Fruit fly (Drosophila melanogaster) whole organism, embryonic: ENCODE measurements around the gene CG12661.

Source experiments
- Abd-B ChIP-seq: fragments of 200-800 bp; sonication (Bioruptor generic); optimal IDR thresholded peaks from 2 replicates; lab custom pipeline; 2018; ENCODE audit warnings: missing biosample characterization, mild to moderate bottlenecking, missing genetic modification characterization, moderate library complexity
- CG14441 ChIP-seq: fragments of 200-800 bp; sonication (Bioruptor generic); IDR thresholded peaks from 2 replicates; pipeline ENCODE4 v1.3.6; 2022; ENCODE audit warnings: missing biosample characterization, missing genetic modification characterization
- CG3065 ChIP-seq: fragments of 200-800 bp; sonication (Bioruptor generic); optimal IDR thresholded peaks from 2 replicates; lab custom pipeline; 2016; ENCODE audit warnings: missing biosample characterization, missing genetic modification characterization
- CG32772 ChIP-seq: fragments of 200-800 bp; sonication (Bioruptor generic); IDR thresholded peaks from 2 replicates; pipeline ENCODE4 v1.3.6; 2022; ENCODE audit warnings: missing biosample characterization, missing genetic modification characterization
- CG3281 ChIP-seq: fragments of 200-800 bp; sonication (Bioruptor generic); optimal IDR thresholded peaks from 3 replicates; lab custom pipeline; 2017; ENCODE audit warnings: missing biosample characterization, mild to moderate bottlenecking, missing genetic modification characterization
- CG7556 ChIP-seq: fragments of 200-800 bp; sonication (Bioruptor generic); optimal IDR thresholded peaks from 2 replicates; lab custom pipeline; 2017; ENCODE audit warnings: missing biosample characterization, mild to moderate bottlenecking, missing genetic modification characterization
- CG9215 ChIP-seq: fragments of 200-800 bp; sonication (Bioruptor generic); IDR thresholded peaks from 2 replicates; pipeline ENCODE4 v1.3.6; 2022; ENCODE audit warnings: missing biosample characterization, missing genetic modification characterization
- CHES-1-like ChIP-seq: fragments of 200-800 bp; sonication (Bioruptor generic); optimal IDR thresholded peaks from 2 replicates; lab custom pipeline; 2016; ENCODE audit warnings: missing biosample characterization, missing genetic modification characterization
- D ChIP-seq, 2 experiments: fragments of 200-800 bp in 1 of 2; fragments of >200 bp in 1 of 2; sonication (Bioruptor generic) in 1 of 2; optimal IDR thresholded peaks; 2 replicates in 1 of 2; 3 replicates in 1 of 2; lab custom pipeline; 2017; ENCODE audit warnings: mild to moderate bottlenecking in 1 of 2, missing biosample characterization in 1 of 2, missing genetic modification characterization in 1 of 2, missing genetic modification reagents in 1 of 2
- Ssrp ChIP-seq: fragments of 200-800 bp; sonication (Bioruptor generic); optimal IDR thresholded peaks from 2 replicates; lab custom pipeline; 2018; ENCODE audit warnings: missing biosample characterization, mild to moderate bottlenecking, missing genetic modification characterization, moderate library complexity
- zfh2 ChIP-seq: fragments of 200-800 bp; sonication (Bioruptor generic); optimal IDR thresholded peaks from 2 replicates; lab custom pipeline; 2016; ENCODE audit warnings: missing biosample characterization, missing genetic modification characterization

The CG12661 gene

DNA sequence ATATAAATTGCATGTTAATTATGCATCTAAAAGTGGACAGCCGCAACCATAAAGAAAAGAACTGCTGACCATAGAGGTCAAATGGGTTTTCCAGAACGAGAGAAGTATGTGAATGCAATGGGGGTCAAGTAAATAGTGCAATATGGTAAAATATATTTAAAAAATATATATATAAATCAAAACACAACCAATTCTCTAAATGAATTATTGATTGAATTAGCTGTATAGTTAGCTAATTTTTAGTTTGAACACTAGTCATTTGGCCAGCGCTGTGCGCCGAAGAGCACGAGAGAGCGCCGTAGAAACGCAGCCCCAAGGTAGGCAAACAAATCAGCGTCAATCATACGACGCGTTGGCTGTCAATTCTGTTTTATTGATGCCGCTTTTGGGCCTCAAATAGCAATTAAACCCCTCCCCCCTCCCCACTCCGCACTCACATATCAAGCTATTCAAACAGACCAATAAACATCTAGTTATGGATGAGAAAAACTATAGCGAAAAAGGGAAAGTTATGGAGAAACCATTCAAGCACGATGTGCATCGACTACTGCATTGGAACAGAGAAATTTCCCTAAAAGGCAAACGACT lies 44.4 kb downstream of the CG12661 start (continued):
- peak; percentile 68 for TF ChIP-seq CG9215 (GFP tag; lab: Robert Waterston, UW)
- peak; percentile 81 for TF ChIP-seq CG3281 (GFP tag; lab: Kevin White, UChicago)
- TF ChIP-seq Abd-B (GFP tag; lab: Kevin White, UChicago) = peak; percentile 68
- TF ChIP-seq CG3065 = no peak
- TF ChIP-seq CG32772 (GFP tag; lab: Robert Waterston, UW) = peak; percentile 86
- TF ChIP-seq CG14441 = peak; percentile 85
- TF ChIP-seq D (optimal IDR thresholded peaks at IDR 0.05; lab: Kevin White, UChicago) = no peak
- peak; percentile 82 for TF ChIP-seq D (GFP tag; optimal IDR thresholded peaks at IDR 0.05; lab: Kevin White, UChicago)
- no peak for TF ChIP-seq CHES-1-like
- TF ChIP-seq Ssrp (tag; lab: Kevin White, UChicago) = peak; percentile 79
- peak; percentile 83 for TF ChIP-seq CG7556
- TF ChIP-seq zfh2 (GFP tag; lab: Kevin White, UChicago) = peak; percentile 5
